Fruit fly (Drosophila melanogaster): Measurements from ENCODE around the gene kirre.

- TF ChIP-seq Eip75B (GFP tag; optimal IDR thresholded peaks at IDR 0.05) (no peak), dac (GFP tag; optimal IDR thresholded peaks at IDR 0.05) (no peak), Hr39 (GFP tag; optimal IDR thresholded peaks at IDR 0.05) (no peak), OdsH (GFP tag; optimal IDR thresholded peaks at IDR 0.05) (no peak), Sox14 (GFP tag; optimal IDR thresholded peaks at IDR 0.05) (no peak), svp (GFP tag) (no peak), spab (GFP tag; optimal IDR thresholded peaks at IDR 0.05) (no peak)
Measured at dm6 chrX:2927158-2927557, 187.0 kb downstream of the kirre start, which contains the start of gene CG14424.

Data from whole organism, prepupa.